Fruit fly (Drosophila melanogaster) whole organism, prepupa: ENCODE results near the gene nerfin-1.

Source experiments
- Blimp-1 ChIP-seq: fragments of 200-800 bp; sonication (Bioruptor generic); optimal IDR thresholded peaks from 3 replicates; lab custom pipeline; 2017; ENCODE audit warnings: missing biosample characterization, missing genetic modification characterization, mild to moderate bottlenecking, moderate library complexity, missing genetic modification reagents
- CG1621 ChIP-seq: fragments of 200-800 bp; sonication (Bioruptor generic); optimal IDR thresholded peaks from 3 replicates; lab custom pipeline; 2018; ENCODE audit warnings: missing biosample characterization, mild to moderate bottlenecking, missing genetic modification characterization
- CG16779 ChIP-seq: fragments of 200-800 bp; sonication (Bioruptor generic); optimal IDR thresholded peaks from 3 replicates; lab custom pipeline; 2017; ENCODE audit warnings: missing biosample characterization, mild to moderate bottlenecking, missing genetic modification characterization
- CG6163 ChIP-seq: fragments of 200-800 bp; sonication (Bioruptor generic); IDR thresholded peaks from 3 replicates; pipeline ENCODE4 v1.3.6; 2022; ENCODE audit warnings: missing biosample characterization, missing genetic modification characterization
- CG6792 ChIP-seq: fragments of 200-800 bp; sonication (Bioruptor generic); optimal IDR thresholded peaks from 3 replicates; lab custom pipeline; 2016; ENCODE audit warnings: missing biosample characterization, missing genetic modification characterization
- CG6808 ChIP-seq: fragments of 200-800 bp; sonication (Bioruptor generic); optimal IDR thresholded peaks from 3 replicates; lab custom pipeline; 2017; ENCODE audit warnings: missing biosample characterization, missing genetic modification characterization, mild to moderate bottlenecking, moderate library complexity, missing genetic modification reagents
- CG8632 ChIP-seq: fragments of 200-800 bp; sonication (Bioruptor generic); optimal IDR thresholded peaks from 3 replicates; lab custom pipeline; 2016; ENCODE audit warnings: missing biosample characterization, missing genetic modification characterization
- Hr39 ChIP-seq: fragments of 200-800 bp; sonication (Bioruptor generic); optimal IDR thresholded peaks from 2 replicates; lab custom pipeline; 2016; ENCODE audit warnings: missing biosample characterization, missing genetic modification characterization
- Lpt ChIP-seq: fragments of 200-800 bp; sonication (Bioruptor generic); optimal IDR thresholded peaks from 3 replicates; lab custom pipeline; 2016; ENCODE audit warnings: missing biosample characterization, missing genetic modification characterization
- OdsH ChIP-seq: fragments of 200-800 bp; sonication (Bioruptor generic); optimal IDR thresholded peaks from 3 replicates; lab custom pipeline; 2016; ENCODE audit warnings: missing biosample characterization, missing genetic modification characterization
- cyc ChIP-seq: fragments of 200-800 bp; sonication (Bioruptor generic); optimal IDR thresholded peaks from 3 replicates; lab custom pipeline; 2016; ENCODE audit warnings: missing biosample characterization, missing genetic modification characterization
- eg ChIP-seq: fragments of 200-800 bp; sonication (Bioruptor generic); IDR thresholded peaks from 3 replicates; pipeline ENCODE4 v1.3.6; 2022; ENCODE audit warnings: missing biosample characterization, missing genetic modification characterization
- lz ChIP-seq: fragments of 200-800 bp; sonication (Bioruptor generic); optimal IDR thresholded peaks from 3 replicates; lab custom pipeline; 2016; ENCODE audit warnings: missing biosample characterization, missing genetic modification characterization
- svp ChIP-seq: fragments of 200-800 bp; sonication (Bioruptor generic); peaks from one replicate; lab custom pipeline; 2016; ENCODE audit warnings: missing biosample characterization, missing genetic modification characterization

- no peak for TF ChIP-seq cyc (GFP tag; lab: Kevin White, UChicago)
- no peak for TF ChIP-seq CG6792 (GFP tag; lab: Kevin White, UChicago)
- no peak for TF ChIP-seq Lpt (GFP tag; lab: Kevin White, UChicago)
- no peak for TF ChIP-seq eg (GFP tag; lab: Robert Waterston, UW)
- no peak for TF ChIP-seq CG16779 (tag; lab: Kevin White, UChicago)
- TF ChIP-seq CG1621 (tag; lab: Kevin White, UChicago) = no peak
- no peak for TF ChIP-seq svp (GFP tag; lab: Kevin White, UChicago)
- TF ChIP-seq Hr39 (GFP tag; lab: Kevin White, UChicago) = no peak
- no peak for TF ChIP-seq Blimp-1
- no peak for TF ChIP-seq CG8632
- TF ChIP-seq CG6163 (GFP tag; lab: Robert Waterston, UW) = no peak
- no peak for TF ChIP-seq lz (GFP tag; lab: Kevin White, UChicago)
- TF ChIP-seq OdsH (GFP tag; lab: Kevin White, UChicago) = no peak
- TF ChIP-seq CG6808 (GFP tag; lab: Kevin White, UChicago) = no peak
Observed at dm6 chr3L:914852-915251, 5.9 kb downstream of the nerfin-1 start.
